Worm (Caenorhabditis elegans) whole organism, L4 larva: Measurements from ENCODE around the gene alg-4.

Experiments
- D1046.2 ChIP-seq: fragments of 200-800 bp; sonication (Bioruptor generic); IDR thresholded peaks from 2 replicates; pipeline ENCODE4 v1.3.6; 2022; ENCODE audit warnings: missing genetic modification characterization, missing compliant biosample characterization
- T20F7.1 ChIP-seq: fragments of 200-800 bp; sonication (Bioruptor generic); optimal IDR thresholded peaks from 2 replicates; lab custom pipeline; 2018; ENCODE audit warnings: mild to moderate bottlenecking, missing genetic modification characterization, missing compliant biosample characterization
- Y5F2A.4 ChIP-seq: fragments of 200-800 bp; sonication (Bioruptor generic); optimal IDR thresholded peaks from 2 replicates; lab custom pipeline; 2018; ENCODE audit warnings: mild to moderate bottlenecking, missing genetic modification characterization, missing compliant biosample characterization
- ZK337.2 ChIP-seq: fragments of 200-800 bp; sonication (Bioruptor generic); IDR thresholded peaks from 2 replicates; pipeline ENCODE4 v1.3.6; 2022; ENCODE audit warnings: missing genetic modification reagents, missing genetic modification characterization, missing compliant biosample characterization
- aha-1 ChIP-seq: fragments of 150-350 bp; peaks from one replicate; lab custom pipeline; 2014; ENCODE audit warnings: missing biosample characterization, missing genetic modification characterization
- ceh-20 ChIP-seq: fragments of 200-800 bp; sonication (Bioruptor generic); IDR thresholded peaks from 2 replicates; pipeline ENCODE4 v1.3.6; 2022; ENCODE audit warnings: missing genetic modification reagents, missing genetic modification characterization, missing compliant biosample characterization
- ceh-82 ChIP-seq: sonication (generic microtip); optimal IDR thresholded peaks from 2 replicates; lab custom pipeline; 2017; ENCODE audit warnings: missing biosample characterization, missing genetic modification characterization
- daf-16 ChIP-seq, 3 experiments: sonication (generic microtip); optimal IDR thresholded peaks; 2 replicates each; lab custom pipeline; 2016 to 2017; ENCODE audit warnings: missing genetic modification characterization in 3 of 3, missing genetic modification reagents in 3 of 3, mild to moderate bottlenecking in 2 of 3, missing compliant biosample characterization in 2 of 3, missing biosample characterization in 1 of 3, moderate library complexity in 1 of 3
- daf-8 ChIP-seq: fragments of 200-800 bp; sonication (Bioruptor generic); IDR thresholded peaks from 2 replicates; pipeline ENCODE4 v1.3.6; 2022; ENCODE audit warnings: missing genetic modification characterization, missing compliant biosample characterization
- dmd-6 ChIP-seq: fragments of 200-800 bp; sonication (Bioruptor generic); IDR thresholded peaks from 2 replicates; pipeline ENCODE4 v1.3.6; 2022; ENCODE audit warnings: missing genetic modification reagents, missing genetic modification characterization, missing compliant biosample characterization
- dpl-1 ChIP-seq: fragments of 150-350 bp; optimal IDR thresholded peaks from 2 replicates; lab custom pipeline; 2014; ENCODE audit warnings: missing biosample characterization, missing genetic modification reagents, missing genetic modification characterization
- dve-1 ChIP-seq: sonication (generic microtip); optimal IDR thresholded peaks from 2 replicates; lab custom pipeline; 2017; ENCODE audit warnings: antibody characterized with exemption, mild to moderate bottlenecking, missing genetic modification characterization, missing compliant biosample characterization; ENCODE audit not compliant: insufficient read depth
- egl-43 ChIP-seq: fragments of 200-800 bp; sonication (Bioruptor generic); IDR thresholded peaks from 2 replicates; pipeline ENCODE4 v1.3.6; 2022; ENCODE audit warnings: missing genetic modification reagents, missing genetic modification characterization, missing compliant biosample characterization
- fkh-10 ChIP-seq: fragments of 150-350 bp; optimal IDR thresholded peaks from 2 replicates; lab custom pipeline; 2014; ENCODE audit warnings: missing biosample characterization, missing genetic modification reagents, missing genetic modification characterization
- hlh-30 ChIP-seq: sonication (generic microtip); optimal IDR thresholded peaks from 2 replicates; lab custom pipeline; 2017; ENCODE audit warnings: antibody characterized with exemption, mild to moderate bottlenecking, missing genetic modification characterization, missing compliant biosample characterization; ENCODE audit not compliant: insufficient read depth
- jun-1 ChIP-seq: fragments of 150-350 bp; optimal IDR thresholded peaks from 2 replicates; lab custom pipeline; 2014; ENCODE audit warnings: missing biosample characterization, missing genetic modification reagents, missing genetic modification characterization
- lim-7 ChIP-seq: fragments of 200-800 bp; sonication (Bioruptor generic); IDR thresholded peaks from 2 replicates; pipeline ENCODE4 v1.3.6; 2022; ENCODE audit warnings: missing genetic modification characterization, missing compliant biosample characterization
- lin-15B ChIP-seq: fragments of 150-350 bp; sonication (generic microtip); optimal IDR thresholded peaks from 3 replicates; lab custom pipeline; 2014; ENCODE audit warnings: missing biosample characterization, missing genetic modification characterization
- lin-38 ChIP-seq: fragments of 200-800 bp; sonication (Bioruptor generic); IDR thresholded peaks from 2 replicates; pipeline ENCODE4 v1.3.6; 2022; ENCODE audit warnings: missing genetic modification reagents, missing genetic modification characterization, missing compliant biosample characterization
- lsy-2 ChIP-seq, 2 experiments: fragments of 150-350 bp in 1 of 2; sonication (generic microtip) in 1 of 2; optimal IDR thresholded peaks; 2 replicates each; lab custom pipeline; 2014 to 2017; ENCODE audit warnings: missing biosample characterization in 2 of 2, missing genetic modification characterization in 2 of 2
- madf-9 ChIP-seq: fragments of 200-800 bp; sonication (Bioruptor generic); conservative IDR thresholded peaks from 2 replicates; pipeline ENCODE4 v1.3.6; 2022; ENCODE audit warnings: missing genetic modification reagents, missing genetic modification characterization, missing compliant biosample characterization
- mes-2 ChIP-seq: sonication (generic microtip); optimal IDR thresholded peaks from 2 replicates; lab custom pipeline; 2016; ENCODE audit warnings: missing genotype, mild to moderate bottlenecking, missing genetic modification characterization, missing compliant biosample characterization; ENCODE audit not compliant: poor library complexity, severe bottlenecking
- nhr-11 ChIP-seq: fragments of 150-350 bp; optimal IDR thresholded peaks from 2 replicates; lab custom pipeline; 2014; ENCODE audit warnings: missing biosample characterization, missing genetic modification characterization
- nhr-28 ChIP-seq: fragments of 150-350 bp; optimal IDR thresholded peaks from 2 replicates; lab custom pipeline; 2014; ENCODE audit warnings: missing biosample characterization, missing genetic modification characterization
- nhr-6 ChIP-seq: fragments of 150-350 bp; optimal IDR thresholded peaks from 2 replicates; lab custom pipeline; 2014; ENCODE audit warnings: missing biosample characterization, missing genetic modification characterization
- nhr-76 ChIP-seq: fragments of 150-350 bp; optimal IDR thresholded peaks from 2 replicates; lab custom pipeline; 2014; ENCODE audit warnings: missing biosample characterization, missing genetic modification characterization
- spr-3 ChIP-seq: fragments of 200-800 bp; sonication (Bioruptor generic); optimal IDR thresholded peaks from 2 replicates; lab custom pipeline; 2018; ENCODE audit warnings: mild to moderate bottlenecking, missing genetic modification characterization, missing compliant biosample characterization
- tag-97 ChIP-seq: fragments of 200-800 bp; sonication (Bioruptor generic); IDR thresholded peaks from 2 replicates; pipeline ENCODE4 v1.3.6; 2022; ENCODE audit warnings: missing genetic modification characterization, missing compliant biosample characterization
- unc-62 ChIP-seq, 3 experiments: fragments of 150-350 bp in 1 of 3; sonication (generic microtip); optimal IDR thresholded peaks in 2 of 3; peaks in 1 of 3; 1 replicate in 1 of 3; 2 replicates in 2 of 3; lab custom pipeline; 2014 to 2017; ENCODE audit warnings: missing biosample characterization in 3 of 3, missing genetic modification characterization in 3 of 3, missing genetic modification reagents in 3 of 3, missing genotype in 1 of 3
- zip-2 ChIP-seq: fragments of 150-350 bp; optimal IDR thresholded peaks from 2 replicates; lab custom pipeline; 2014; ENCODE audit warnings: missing biosample characterization, missing genetic modification characterization

alg-4 gene

DNA sequence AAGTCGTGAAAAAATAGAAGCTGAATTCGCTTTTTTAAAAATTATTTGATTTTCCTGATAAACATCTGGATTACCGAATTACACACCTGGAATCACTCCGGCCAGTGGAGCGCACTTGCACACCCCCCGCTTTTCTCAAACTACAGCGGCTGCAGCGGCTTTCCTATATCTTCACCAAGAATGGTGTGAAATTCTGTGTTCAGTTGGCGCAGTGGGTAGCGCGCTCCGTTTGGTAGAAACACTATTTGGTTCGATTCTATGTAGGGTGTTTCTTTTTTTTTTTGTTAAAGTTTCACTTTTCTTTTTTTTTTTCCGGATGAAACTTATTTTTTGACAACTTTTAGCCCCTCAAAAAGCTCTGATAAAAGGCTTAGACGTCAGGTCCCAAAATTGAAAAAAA is 42.1 kb downstream of the alg-4 start (continued):
- TF ChIP-seq madf-9 (0 out of 2 replicates have a peak, but pooled peaks have one; percentile 42), lim-7 (GFP tag; lab: Robert Waterston, UW) (peak; percentile 73)

DNA sequence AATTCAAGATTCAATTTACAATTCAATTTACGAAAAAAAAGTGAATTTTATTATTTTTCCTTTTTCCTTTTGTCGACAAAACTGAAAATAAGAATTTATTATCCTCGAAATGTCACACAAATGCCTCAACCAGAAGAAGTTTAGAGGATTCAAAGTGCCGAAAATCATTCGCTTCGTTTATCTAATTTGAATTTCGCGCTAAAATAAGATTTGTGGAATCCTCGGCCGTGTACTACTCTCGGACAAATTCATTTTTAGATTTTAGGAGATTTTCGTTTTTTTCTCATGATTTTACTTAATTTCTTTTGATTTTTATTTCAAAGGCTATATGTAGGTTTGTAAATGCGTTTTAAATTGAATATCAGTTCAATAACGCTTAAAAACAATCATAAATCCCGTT is 42.6 kb downstream of the alg-4 start:
- TF ChIP-seq ceh-20 (GFP tag; lab: Robert Waterston, UW) (no peak), madf-9 (no peak), Y5F2A.4 (GFP tag; lab: Kevin White, UChicago) (no peak), egl-43 (GFP tag; lab: Robert Waterston, UW) (no peak), spr-3 (no peak), dpl-1 (GFP tag; lab: Kevin White, UChicago) (peak; percentile 43), daf-8 (GFP tag; lab: Robert Waterston, UW) (no peak), tag-97 (no peak), mes-2 (tag; lab: Kevin White, UChicago) (peak; percentile 38)

DNA sequence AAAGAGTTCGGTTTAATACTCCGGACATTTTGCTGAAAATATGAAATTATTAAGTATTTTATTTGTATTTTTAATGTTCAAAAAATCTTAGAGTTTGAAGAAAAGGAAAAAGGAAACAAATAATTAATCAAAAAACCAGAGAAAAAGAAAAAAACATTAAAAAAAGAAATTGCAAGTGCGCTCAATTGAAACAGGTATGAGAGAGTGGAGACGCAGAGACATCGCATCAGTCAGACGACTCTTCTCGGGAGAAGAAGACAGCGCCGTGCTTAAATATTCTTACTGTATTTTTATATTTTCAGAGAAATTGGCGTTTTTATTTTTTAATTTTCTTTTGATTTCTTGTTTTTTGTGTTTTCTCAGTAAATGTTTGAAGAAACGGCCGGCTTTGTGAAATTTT is 43.1 kb downstream of the alg-4 start, which contains the start of gene mrpl-36:
mrpl-36 (minus strand) TSS at position 34 of the 400 bp plus-strand sequence.
- TF ChIP-seq T20F7.1 (GFP tag; lab: Kevin White, UChicago) (no peak), jun-1 (tag; lab: Kevin White, UChicago) (no peak), nhr-28 (tag; lab: Kevin White, UChicago) (no peak), unc-62 (GFP tag; optimal IDR thresholded peaks at IDR 0.05 in 1 of 2; lab: Kevin White, UChicago) (no peak), unc-62 (tag; optimal IDR thresholded peaks at IDR 0.05; lab: Kevin White, UChicago) (no peak), lin-15B (tag; lab: Kevin White, UChicago) (no peak), nhr-76 (tag; lab: Kevin White, UChicago) (no peak), dmd-6 (GFP tag; lab: Robert Waterston, UW) (peak; percentile 19; the same call in 1 of the 2 replicates), nhr-6 (no peak), ceh-82 (tag; lab: Kevin White, UChicago) (no peak), nhr-11 (no peak), hlh-30 (tag; lab: Kevin White, UChicago) (peak; percentile 36), D1046.2 (no peak), lsy-2 (tag; optimal IDR thresholded peaks at IDR 0.05; lab: Kevin White, UChicago) (peak in 1 of 2 experiments; percentile 74), dve-1 (tag; lab: Kevin White, UChicago) (peak; percentile 33), zip-2 (tag; lab: Kevin White, UChicago) (no peak), ceh-20 (GFP tag; lab: Robert Waterston, UW) (no peak), lin-38 (peak; percentile 86)

- TF ChIP-seq D1046.2 = no peak
- TF ChIP-seq fkh-10 (GFP tag; lab: Kevin White, UChicago) = no peak
These were observed 45.1 kb downstream of the alg-4 start, which contains the start of gene K11H3.2 for ce11 chrIII:9846093-9846492. K11H3.2 (plus strand) TSS chrIII:9846393.

DNA sequence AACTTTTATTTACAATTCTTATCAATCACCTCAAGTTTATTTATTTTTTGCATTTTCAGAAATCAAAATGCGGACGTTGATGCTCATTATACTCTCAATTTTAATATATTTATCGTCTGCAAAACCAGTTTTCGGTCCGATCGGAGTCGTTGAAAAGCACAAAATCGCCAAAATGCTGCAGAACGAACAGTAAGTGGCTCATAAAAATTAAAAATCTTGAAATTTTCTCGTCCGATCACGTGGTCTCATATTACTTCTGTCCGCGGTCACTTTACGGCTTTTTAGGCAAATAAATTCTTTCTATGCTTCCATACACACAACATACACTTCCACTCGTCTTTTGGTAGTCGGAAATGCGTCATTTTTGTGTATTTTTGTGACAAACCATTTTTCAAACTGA is 47.5 kb downstream of the alg-4 start, which contains the start of gene K11H3.5:
K11H3.5 (plus strand) TSS at position 54 of the 400 bp plus-strand sequence.
- no peak for TF ChIP-seq ZK337.2 (GFP tag; lab: Robert Waterston, UW)
- TF ChIP-seq aha-1 (tag; lab: Kevin White, UChicago) = peak; percentile 68
- TF ChIP-seq nhr-6 = no peak
- no peak for TF ChIP-seq daf-16 (GFP tag; optimal IDR thresholded peaks at IDR 0.05; lab: Kevin White, UChicago)
- TF ChIP-seq daf-16 (tag; optimal IDR thresholded peaks at IDR 0.05; lab: Kevin White, UChicago) = peak; percentile 2
- peak; percentile 35 for TF ChIP-seq nhr-28 (tag; lab: Kevin White, UChicago)
- TF ChIP-seq, all 104 proteins: peak for 3
